Worm (Caenorhabditis elegans) whole organism, L3 larva: ENCODE measurements around the gene Y102A11A.2.

ENCODE experiments used
- ZK546.5 ChIP-seq: sonication (generic microtip); optimal IDR thresholded peaks from 2 replicates; lab custom pipeline; 2017; ENCODE audit warnings: missing biosample characterization, missing genetic modification characterization
- aly-2 ChIP-seq: fragments of 150-350 bp; optimal IDR thresholded peaks from 2 replicates; lab custom pipeline; 2014; ENCODE audit warnings: missing biosample characterization, missing genetic modification characterization
- daf-12 ChIP-seq: fragments of 150-350 bp; optimal IDR thresholded peaks from 2 replicates; lab custom pipeline; 2014; ENCODE audit warnings: missing biosample characterization, missing genetic modification reagents, missing genetic modification characterization
- eor-1 ChIP-seq, 2 experiments: fragments of 150-350 bp; optimal IDR thresholded peaks; 2 replicates each; lab custom pipeline; 2014 to 2018; ENCODE audit warnings: missing biosample characterization in 2 of 2, missing genetic modification characterization in 2 of 2
- fos-1 ChIP-seq: fragments of 150-350 bp; optimal IDR thresholded peaks from 2 replicates; lab custom pipeline; 2014; ENCODE audit warnings: missing biosample characterization, missing genetic modification characterization
- lin-39 ChIP-seq: fragments of 150-350 bp; optimal IDR thresholded peaks from 2 replicates; lab custom pipeline; 2018; ENCODE audit warnings: missing biosample characterization, missing genetic modification reagents, missing genetic modification characterization
- nhr-11 ChIP-seq: fragments of 150-350 bp; optimal IDR thresholded peaks from 2 replicates; lab custom pipeline; 2014; ENCODE audit warnings: missing biosample characterization, missing genetic modification characterization
- nhr-237 ChIP-seq: fragments of 150-350 bp; optimal IDR thresholded peaks from 2 replicates; lab custom pipeline; 2014; ENCODE audit warnings: missing biosample characterization, missing genetic modification characterization
- nhr-76 ChIP-seq: fragments of 150-350 bp; sonication (generic microtip); optimal IDR thresholded peaks from 5 replicates; lab custom pipeline; 2014; ENCODE audit warnings: missing biosample characterization, missing genetic modification characterization
- nhr-77 ChIP-seq: fragments of 150-350 bp; optimal IDR thresholded peaks from 2 replicates; lab custom pipeline; 2014; ENCODE audit warnings: missing biosample characterization, missing genetic modification characterization
- pha-4 ChIP-seq: fragments of 150-350 bp; optimal IDR thresholded peaks from 2 replicates; lab custom pipeline; 2014; ENCODE audit warnings: missing biosample characterization, missing genetic modification reagents, missing genetic modification characterization
- pqm-1 ChIP-seq: fragments of 150-350 bp; optimal IDR thresholded peaks from 2 replicates; lab custom pipeline; 2017; ENCODE audit warnings: missing biosample characterization, missing genetic modification characterization, inconsistent platforms
- snpc-4 ChIP-seq: fragments of 150-350 bp; optimal IDR thresholded peaks from 2 replicates; lab custom pipeline; 2014; ENCODE audit warnings: missing biosample characterization, missing genetic modification characterization
- unc-62 ChIP-seq: fragments of 150-350 bp; sonication (generic microtip); optimal IDR thresholded peaks from 4 replicates; lab custom pipeline; 2014; ENCODE audit warnings: missing biosample characterization, missing genetic modification reagents, missing genetic modification characterization

ce11 chrX:2051602-2052001 lies 25.2 kb downstream of the Y102A11A.2 start, which contains the start of gene Y102A11A.1:
- TF ChIP-seq nhr-237 (tag; lab: Kevin White, UChicago) (no peak), nhr-76 (tag; lab: Kevin White, UChicago) (no peak), pha-4 (tag; lab: Kevin White, UChicago) (no peak), fos-1 (tag; lab: Kevin White, UChicago) (no peak), nhr-77 (tag; lab: Kevin White, UChicago) (no peak), aly-2 (tag; lab: Kevin White, UChicago) (no peak), daf-12 (tag; lab: Kevin White, UChicago) (no peak), ZK546.5 (no peak), snpc-4 (tag; lab: Kevin White, UChicago) (no peak), unc-62 (GFP tag; lab: Kevin White, UChicago) (no peak), pqm-1 (tag; lab: Kevin White, UChicago) (peak; percentile 46), nhr-11 (tag; lab: Kevin White, UChicago) (no peak), lin-39 (tag; lab: Kevin White, UChicago) (no peak), eor-1 (tag; optimal IDR thresholded peaks at IDR 0.05; lab: Kevin White, UChicago) (no peak)
